Worm (Caenorhabditis elegans) whole organism, L3 larva: ENCODE results near the gene F54D5.5.
"Not testable (repeated sequence)": the region's sequence is repeated elsewhere in the genome, so short reads cannot be mapped to it uniquely, and the experiment has no call there.

ENCODE experiments used
- ZK546.5 ChIP-seq: sonication (generic microtip); optimal IDR thresholded peaks from 2 replicates; lab custom pipeline; 2017; ENCODE audit warnings: missing biosample characterization, missing genetic modification characterization
- aly-2 ChIP-seq: fragments of 150-350 bp; optimal IDR thresholded peaks from 2 replicates; lab custom pipeline; 2014; ENCODE audit warnings: missing biosample characterization, missing genetic modification characterization
- ama-1 ChIP-seq: fragments of 150-350 bp; optimal IDR thresholded peaks from 2 replicates; lab custom pipeline; 2018
- ceh-16 ChIP-seq: sonication (generic microtip); optimal IDR thresholded peaks from 2 replicates; lab custom pipeline; 2017; ENCODE audit warnings: missing biosample characterization, missing genetic modification characterization
- ceh-28 ChIP-seq: fragments of 150-350 bp; optimal IDR thresholded peaks from 2 replicates; lab custom pipeline; 2014; ENCODE audit warnings: missing biosample characterization, missing genetic modification reagents, missing genetic modification characterization
- ceh-82 ChIP-seq: fragments of 150-350 bp; optimal IDR thresholded peaks from 2 replicates; lab custom pipeline; 2014; ENCODE audit warnings: missing biosample characterization, missing genetic modification characterization
- ceh-9 ChIP-seq: sonication (generic microtip); optimal IDR thresholded peaks from 2 replicates; lab custom pipeline; 2018; ENCODE audit warnings: missing biosample characterization, missing genetic modification characterization
- daf-12 ChIP-seq: fragments of 150-350 bp; optimal IDR thresholded peaks from 2 replicates; lab custom pipeline; 2014; ENCODE audit warnings: missing biosample characterization, missing genetic modification reagents, missing genetic modification characterization
- egl-5 ChIP-seq: fragments of 150-350 bp; optimal IDR thresholded peaks from 2 replicates; lab custom pipeline; 2017; ENCODE audit warnings: missing biosample characterization, missing genetic modification reagents, missing genetic modification characterization, inconsistent platforms
- elt-1 ChIP-seq: fragments of 150-350 bp; optimal IDR thresholded peaks from 2 replicates; lab custom pipeline; 2014; ENCODE audit warnings: missing biosample characterization, missing genetic modification characterization
- elt-3 ChIP-seq, 3 experiments: fragments of 150-350 bp in 1 of 3; sonication (generic microtip) in 2 of 3; optimal IDR thresholded peaks; 2 replicates in 2 of 3; 4 replicates in 1 of 3; lab custom pipeline; 2014 to 2017; ENCODE audit warnings: missing biosample characterization in 3 of 3, missing genetic modification characterization in 3 of 3
- eor-1 ChIP-seq, 2 experiments: fragments of 150-350 bp; optimal IDR thresholded peaks; 2 replicates each; lab custom pipeline; 2014 to 2018; ENCODE audit warnings: missing biosample characterization in 2 of 2, missing genetic modification characterization in 2 of 2
- fkh-10 ChIP-seq: sonication (generic microtip); optimal IDR thresholded peaks from 2 replicates; lab custom pipeline; 2017; ENCODE audit warnings: missing biosample characterization, missing genetic modification reagents, missing genetic modification characterization
- fkh-2 ChIP-seq: fragments of 150-350 bp; optimal IDR thresholded peaks from 2 replicates; lab custom pipeline; 2014; ENCODE audit warnings: missing biosample characterization, missing genetic modification reagents, missing genetic modification characterization
- fos-1 ChIP-seq: fragments of 150-350 bp; optimal IDR thresholded peaks from 2 replicates; lab custom pipeline; 2014; ENCODE audit warnings: missing biosample characterization, missing genetic modification characterization
- hmg-11 ChIP-seq: sonication (generic microtip); optimal IDR thresholded peaks from 2 replicates; lab custom pipeline; 2016; ENCODE audit warnings: missing genetic modification characterization, missing compliant biosample characterization
- jun-1 ChIP-seq: fragments of 150-350 bp; optimal IDR thresholded peaks from 2 replicates; lab custom pipeline; 2014; ENCODE audit warnings: missing biosample characterization, missing genetic modification reagents, missing genetic modification characterization
- lin-39 ChIP-seq: fragments of 150-350 bp; optimal IDR thresholded peaks from 2 replicates; lab custom pipeline; 2018; ENCODE audit warnings: missing biosample characterization, missing genetic modification reagents, missing genetic modification characterization
- lsy-12 ChIP-seq: sonication (generic microtip); optimal IDR thresholded peaks from 2 replicates; lab custom pipeline; 2016; ENCODE audit warnings: mild to moderate bottlenecking, missing genetic modification characterization, missing compliant biosample characterization
- mdl-1 ChIP-seq: fragments of 150-350 bp; optimal IDR thresholded peaks from 2 replicates; lab custom pipeline; 2014; ENCODE audit warnings: missing biosample characterization, missing genetic modification characterization
- mml-1 ChIP-seq: fragments of 150-350 bp; sonication (generic microtip); optimal IDR thresholded peaks from 3 replicates; lab custom pipeline; 2014; ENCODE audit warnings: missing biosample characterization, missing genetic modification characterization
- nfya-1 ChIP-seq: sonication (generic microtip); optimal IDR thresholded peaks from 2 replicates; lab custom pipeline; 2017; ENCODE audit warnings: missing genetic modification characterization, mild to moderate bottlenecking, missing compliant biosample characterization, antibody characterized with exemption, moderate library complexity; ENCODE audit not compliant: insufficient read depth
- nhr-11 ChIP-seq: fragments of 150-350 bp; optimal IDR thresholded peaks from 2 replicates; lab custom pipeline; 2014; ENCODE audit warnings: missing biosample characterization, missing genetic modification characterization
- nhr-23 ChIP-seq: fragments of 150-350 bp; optimal IDR thresholded peaks from 2 replicates; lab custom pipeline; 2014; ENCODE audit warnings: missing biosample characterization, missing genetic modification reagents, missing genetic modification characterization
- nhr-237 ChIP-seq: fragments of 150-350 bp; optimal IDR thresholded peaks from 2 replicates; lab custom pipeline; 2014; ENCODE audit warnings: missing biosample characterization, missing genetic modification characterization
- nhr-25 ChIP-seq: sonication (generic microtip); optimal IDR thresholded peaks from 2 replicates; lab custom pipeline; 2017; ENCODE audit warnings: missing biosample characterization, missing genetic modification characterization
- nhr-28 ChIP-seq: fragments of 150-350 bp; optimal IDR thresholded peaks from 2 replicates; lab custom pipeline; 2014; ENCODE audit warnings: missing biosample characterization, missing genetic modification characterization
- nhr-67 ChIP-seq: fragments of 150-350 bp; optimal IDR thresholded peaks from 2 replicates; lab custom pipeline; 2014; ENCODE audit warnings: missing biosample characterization, missing genetic modification characterization
- nhr-76 ChIP-seq: fragments of 150-350 bp; sonication (generic microtip); optimal IDR thresholded peaks from 5 replicates; lab custom pipeline; 2014; ENCODE audit warnings: missing biosample characterization, missing genetic modification characterization
- pha-4 ChIP-seq: fragments of 150-350 bp; optimal IDR thresholded peaks from 2 replicates; lab custom pipeline; 2014; ENCODE audit warnings: missing biosample characterization, missing genetic modification reagents, missing genetic modification characterization
- pqm-1 ChIP-seq: fragments of 150-350 bp; optimal IDR thresholded peaks from 2 replicates; lab custom pipeline; 2017; ENCODE audit warnings: missing biosample characterization, missing genetic modification characterization, inconsistent platforms
- sea-2 ChIP-seq: fragments of 150-350 bp; sonication (generic microtip); optimal IDR thresholded peaks from 4 replicates; lab custom pipeline; 2014; ENCODE audit warnings: missing biosample characterization, missing genetic modification reagents, missing genetic modification characterization
- skn-1 ChIP-seq: fragments of 150-350 bp; optimal IDR thresholded peaks from 2 replicates; lab custom pipeline; 2014; ENCODE audit warnings: missing biosample characterization, missing genetic modification characterization
- snpc-4 ChIP-seq: fragments of 150-350 bp; optimal IDR thresholded peaks from 2 replicates; lab custom pipeline; 2014; ENCODE audit warnings: missing biosample characterization, missing genetic modification characterization
- tbx-2 ChIP-seq: sonication (generic microtip); optimal IDR thresholded peaks from 2 replicates; lab custom pipeline; 2016; ENCODE audit warnings: mild to moderate bottlenecking, missing genetic modification characterization, missing compliant biosample characterization
- unc-62 ChIP-seq: fragments of 150-350 bp; sonication (generic microtip); optimal IDR thresholded peaks from 4 replicates; lab custom pipeline; 2014; ENCODE audit warnings: missing biosample characterization, missing genetic modification reagents, missing genetic modification characterization
- zag-1 ChIP-seq: fragments of 150-350 bp; optimal IDR thresholded peaks from 2 replicates; lab custom pipeline; 2014; ENCODE audit warnings: missing biosample characterization, missing genetic modification characterization
- ztf-11 ChIP-seq: fragments of 150-350 bp; optimal IDR thresholded peaks from 2 replicates; lab custom pipeline; 2014; ENCODE audit warnings: missing biosample characterization, missing genetic modification characterization
- ztf-4 ChIP-seq: fragments of 150-350 bp; optimal IDR thresholded peaks from 2 replicates; lab custom pipeline; 2014; ENCODE audit warnings: missing biosample characterization, missing genetic modification characterization

F54D5.5 gene

DNA sequence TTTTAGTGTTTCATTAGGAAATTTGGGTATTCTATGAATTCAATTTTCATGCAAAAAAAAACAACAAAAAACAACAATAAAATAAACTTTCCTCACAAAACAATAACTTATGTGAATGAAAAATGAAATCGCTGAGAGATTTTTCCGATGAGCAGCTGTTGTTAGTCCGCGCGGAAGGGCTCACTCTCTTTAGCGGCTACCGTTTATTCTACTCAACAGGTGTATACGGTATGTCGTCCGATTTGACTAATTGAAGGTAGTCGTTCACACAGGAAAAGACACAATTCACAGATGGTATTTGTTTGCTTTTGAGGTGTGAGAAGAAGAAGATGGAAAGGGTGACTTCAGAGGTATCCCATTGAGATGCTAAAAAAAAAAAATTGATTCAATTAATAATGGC is 1.9 kb upstream of the F54D5.5 start:
- TF ChIP-seq nfya-1, result no peak
- no peak for TF ChIP-seq mml-1 (tag; lab: Kevin White, UChicago)
- no peak for TF ChIP-seq snpc-4 (tag; lab: Kevin White, UChicago)
- TF ChIP-seq ceh-16 (tag; lab: Kevin White, UChicago), result no peak
- TF ChIP-seq nhr-76 (tag; lab: Kevin White, UChicago), result no peak
- TF ChIP-seq ceh-28 (tag; lab: Kevin White, UChicago), result no peak

DNA sequence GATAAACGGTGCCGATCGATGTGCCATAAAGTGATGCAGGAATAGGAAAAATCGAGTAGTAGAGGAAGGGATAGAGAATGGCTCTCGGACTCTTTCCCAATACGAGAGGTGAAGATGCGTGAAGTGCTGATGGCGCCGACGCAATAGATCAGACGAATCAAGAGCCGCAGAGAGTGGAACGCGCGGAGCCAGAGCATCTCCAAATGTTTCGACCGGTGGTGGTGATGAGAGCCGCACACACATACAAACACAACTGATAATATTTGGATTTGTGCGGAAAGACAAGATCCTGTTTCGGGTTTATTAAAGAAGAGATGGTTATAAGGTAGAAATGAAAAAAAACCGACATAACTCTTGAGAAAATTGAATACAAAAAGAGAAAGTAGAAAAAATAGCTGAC is 2.7 kb downstream of the F54D5.5 start, which contains the start of gene F54D5.15:
TSS of gene F54D5.15 (minus strand) at position 101 of the 400 bp plus-strand sequence.
- TF ChIP-seq egl-5 (tag; lab: Kevin White, UChicago) (no peak), zag-1 (tag; lab: Kevin White, UChicago) (no peak), daf-12 (tag; lab: Kevin White, UChicago) (no peak), ama-1 (lab: Kevin White, UChicago) (no peak), fkh-2 (tag; lab: Kevin White, UChicago) (no peak), pqm-1 (tag; lab: Kevin White, UChicago) (no peak), ZK546.5 (tag; lab: Kevin White, UChicago) (no peak), ztf-4 (tag; lab: Kevin White, UChicago) (no peak), ztf-11 (tag; lab: Kevin White, UChicago) (no peak), ceh-82 (tag; lab: Kevin White, UChicago) (no peak), hmg-11 (tag; lab: Kevin White, UChicago) (no peak), eor-1 (tag; optimal IDR thresholded peaks at IDR 0.05; lab: Kevin White, UChicago) (no peak), jun-1 (no peak), aly-2 (tag; lab: Kevin White, UChicago) (no peak), sea-2 (no peak), elt-3 (tag; optimal IDR thresholded peaks at IDR 0.05; lab: Kevin White, UChicago) (no peak)

DNA sequence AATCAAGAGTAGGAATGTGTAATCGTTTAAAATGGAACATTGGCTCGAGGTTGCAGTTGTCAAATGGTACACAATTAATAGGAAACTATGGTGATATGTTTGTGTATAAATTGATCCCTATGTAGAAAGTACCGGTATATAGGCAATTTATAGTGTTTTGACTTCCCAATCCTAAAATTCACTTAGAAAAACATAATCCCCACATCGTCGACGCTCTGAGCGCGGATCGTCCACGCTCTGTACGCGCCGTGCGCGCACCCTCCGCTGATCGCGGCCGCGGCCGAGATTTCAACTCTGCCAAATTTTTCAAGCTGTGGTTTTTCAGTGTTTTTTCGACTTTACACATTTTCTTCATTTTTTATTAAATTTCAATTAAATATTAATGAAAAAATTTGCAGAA is 10.5 kb downstream of the F54D5.5 start, which contains the start of gene F54D5.17:
TSS of gene F54D5.17 (plus strand) at position 301 of the 400 bp plus-strand sequence.
- TF ChIP-seq mml-1 (tag; lab: Kevin White, UChicago), result no peak
- TF ChIP-seq ztf-4 (tag; lab: Kevin White, UChicago), result no peak
- no peak for TF ChIP-seq pqm-1 (tag; lab: Kevin White, UChicago)
- TF ChIP-seq ama-1 (lab: Kevin White, UChicago), result no peak
- TF ChIP-seq elt-1 (tag; lab: Kevin White, UChicago), result no peak
- TF ChIP-seq elt-3 (tag; optimal IDR thresholded peaks at IDR 0.05; lab: Kevin White, UChicago), result no peak
- TF ChIP-seq pha-4 (tag; lab: Kevin White, UChicago), result no peak

- TF ChIP-seq ztf-11 (tag; lab: Kevin White, UChicago) (no peak), pha-4 (tag; lab: Kevin White, UChicago) (peak; percentile 10)
Observed at ce11 chrII:11555634-11556033, 11.2 kb downstream of the F54D5.5 start, which contains the start of gene F54D5.24. TSS of gene F54D5.24 (plus strand) at chrII:11555949.

ce11 chrII:11551981-11552380 is 14.8 kb downstream of the F54D5.5 start, which contains the start of gene dhgd-1:
TSS of gene dhgd-1 (minus strand) at chrII:11552081.
- not testable (repeated sequence) for TF ChIP-seq eor-1 (tag; optimal IDR thresholded peaks at IDR 0.05; lab: Kevin White, UChicago); nhr-28 (tag; lab: Kevin White, UChicago); ceh-82 (tag; lab: Kevin White, UChicago)

DNA sequence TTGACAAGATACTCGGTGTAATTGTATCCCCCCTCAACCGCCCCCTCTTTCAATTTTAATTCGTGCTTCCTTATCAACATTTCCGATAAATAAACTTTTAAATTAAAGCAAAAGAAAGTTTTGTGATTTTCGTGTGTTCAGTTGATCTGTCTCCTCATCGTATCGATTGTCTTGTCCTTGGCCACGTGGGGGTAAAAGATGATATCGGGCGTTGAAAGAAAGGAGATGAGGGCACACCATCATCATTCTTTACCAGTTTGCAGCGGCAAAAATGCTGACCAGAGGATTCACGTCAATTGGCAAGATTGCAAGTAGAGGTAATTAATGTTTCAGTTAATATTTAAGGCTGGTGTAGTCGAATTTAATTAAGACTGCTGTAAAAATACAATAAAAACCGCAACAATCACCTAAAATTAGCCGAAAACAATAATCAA is 19.5 kb downstream of the F54D5.5 start, which contains the start of gene F54D5.7:
TSS of gene F54D5.7 (plus strand) at position 264 of the 434 bp plus-strand sequence.
- TF ChIP-seq zag-1 (tag; lab: Kevin White, UChicago) (no peak), nhr-237 (tag; lab: Kevin White, UChicago) (no peak), ceh-16 (tag; lab: Kevin White, UChicago) (peak; percentile 75), ZK546.5 (tag; lab: Kevin White, UChicago) (no peak), elt-3 (tag; optimal IDR thresholded peaks at IDR 0.05; lab: Kevin White, UChicago) (peak in 1 of 3 experiments; percentile 28), elt-1 (tag; lab: Kevin White, UChicago) (peak; percentile 1), nhr-28 (tag; lab: Kevin White, UChicago) (no peak), eor-1 (tag; optimal IDR thresholded peaks at IDR 0.05; lab: Kevin White, UChicago) (no peak), snpc-4 (tag; lab: Kevin White, UChicago) (peak; percentile 39), nhr-23 (tag; lab: Kevin White, UChicago) (peak; percentile 73), unc-62 (GFP tag; lab: Kevin White, UChicago) (peak; percentile 7), ama-1 (lab: Kevin White, UChicago) (peak; percentile 100), lin-39 (peak; percentile 21), nhr-25 (tag; lab: Kevin White, UChicago) (peak; percentile 96), fos-1 (tag; lab: Kevin White, UChicago) (peak; percentile 66), skn-1 (peak; percentile 5), nhr-11 (tag; lab: Kevin White, UChicago) (no peak), lsy-12 (peak; percentile 54), nfya-1 (peak; percentile 67), mdl-1 (peak; percentile 32), pqm-1 (tag; lab: Kevin White, UChicago) (no peak), aly-2 (tag; lab: Kevin White, UChicago) (no peak), fkh-10 (GFP tag; lab: Kevin White, UChicago) (no peak), tbx-2 (tag; lab: Kevin White, UChicago) (peak; percentile 65), ceh-9 (tag; lab: Kevin White, UChicago) (no peak), nhr-67 (no peak), egl-5 (tag; lab: Kevin White, UChicago) (peak; percentile 2), ceh-28 (tag; lab: Kevin White, UChicago) (peak; percentile 16), ztf-4 (tag; lab: Kevin White, UChicago) (peak; percentile 92)
